Worm (Caenorhabditis elegans) whole organism, midembryonic: Measurements from ENCODE around the gene M03C11.1.

ENCODE experiments used
- T22C8.4 ChIP-seq: fragments of 200-800 bp; sonication (Bioruptor generic); IDR thresholded peaks from 2 replicates; pipeline ENCODE4 v1.3.6; 2022; ENCODE audit warnings: missing genetic modification characterization, missing compliant biosample characterization
- klf-2 ChIP-seq: fragments of 200-800 bp; sonication (Bioruptor generic); conservative IDR thresholded peaks from 2 replicates; pipeline ENCODE4 v1.3.6; 2022; ENCODE audit warnings: missing genetic modification reagents, missing genetic modification characterization, missing compliant biosample characterization
- tab-1 ChIP-seq: fragments of 200-800 bp; sonication (Bioruptor generic); IDR thresholded peaks from 2 replicates; pipeline ENCODE4 v1.3.6; 2022; ENCODE audit warnings: missing genetic modification characterization, missing compliant biosample characterization
- ztf-29 ChIP-seq: fragments of 200-800 bp; sonication (Bioruptor generic); IDR thresholded peaks from 2 replicates; pipeline ENCODE4 v1.3.6; 2022; ENCODE audit warnings: missing genetic modification reagents, missing genetic modification characterization, missing compliant biosample characterization

- TF ChIP-seq klf-2 (GFP tag; lab: Robert Waterston, UW) (no peak), tab-1 (GFP tag; lab: Robert Waterston, UW) (no peak), T22C8.4 (GFP tag; lab: Robert Waterston, UW) (no peak), ztf-29 (GFP tag; lab: Robert Waterston, UW) (no peak)
Measured at ce11 chrIII:10381473-10381872, 14.4 kb downstream of the M03C11.1 start, which contains the start of gene C38H2.2.
